Worm (Caenorhabditis elegans) whole organism, late embryonic: ENCODE data around the gene srd-7.
A peak's percentile ranks its signal among the peaks of the same experiment; 100 is the strongest.

Experiments used
- C38D4.7 ChIP-seq: fragments of 200-800 bp; sonication (Bioruptor generic); optimal IDR thresholded peaks from 2 replicates; lab custom pipeline; 2018; ENCODE audit warnings: mild to moderate bottlenecking, missing genetic modification characterization, moderate library complexity, missing compliant biosample characterization
- K09A11.1 ChIP-seq: sonication (generic microtip); optimal IDR thresholded peaks from 2 replicates; lab custom pipeline; 2017; ENCODE audit warnings: antibody characterized with exemption, mild to moderate bottlenecking, missing genetic modification characterization, missing compliant biosample characterization; ENCODE audit not compliant: insufficient read depth
- T23F11.4 ChIP-seq: fragments of 200-800 bp; sonication (Bioruptor generic); optimal IDR thresholded peaks from 2 replicates; lab custom pipeline; 2018; ENCODE audit warnings: mild to moderate bottlenecking, missing genetic modification characterization, missing compliant biosample characterization
- ama-1 ChIP-seq: fragments of 150-350 bp; optimal IDR thresholded peaks from 2 replicates; lab custom pipeline; 2014
- ceh-18 ChIP-seq: sonication (generic microtip); optimal IDR thresholded peaks from 2 replicates; lab custom pipeline; 2016; ENCODE audit warnings: missing genetic modification characterization, missing compliant biosample characterization
- ceh-2 ChIP-seq: sonication (generic microtip); optimal IDR thresholded peaks from 2 replicates; lab custom pipeline; 2016; ENCODE audit warnings: missing genotype, missing genetic modification characterization, missing compliant biosample characterization
- ceh-22 ChIP-seq: sonication (generic microtip); optimal IDR thresholded peaks from 2 replicates; lab custom pipeline; 2017; ENCODE audit warnings: missing biosample characterization, missing genetic modification characterization
- ceh-30 ChIP-seq: fragments of 150-350 bp; optimal IDR thresholded peaks from 2 replicates; lab custom pipeline; 2014; ENCODE audit warnings: missing biosample characterization, missing genetic modification characterization
- ceh-31 ChIP-seq: sonication (generic microtip); optimal IDR thresholded peaks from 2 replicates; lab custom pipeline; 2016; ENCODE audit warnings: missing genetic modification characterization, missing compliant biosample characterization
- ceh-45 ChIP-seq: fragments of 200-800 bp; sonication (Bioruptor generic); IDR thresholded peaks from 2 replicates; pipeline ENCODE4 v1.3.6; 2022; ENCODE audit warnings: missing genetic modification reagents, missing genetic modification characterization, missing compliant biosample characterization
- ceh-48 ChIP-seq: sonication (generic microtip); optimal IDR thresholded peaks from 2 replicates; lab custom pipeline; 2016; ENCODE audit warnings: missing genetic modification characterization, inconsistent platforms, missing compliant biosample characterization
- ceh-9 ChIP-seq: sonication (generic microtip); optimal IDR thresholded peaks from 2 replicates; lab custom pipeline; 2016; ENCODE audit warnings: mild to moderate bottlenecking, missing genetic modification characterization, inconsistent platforms, missing compliant biosample characterization
- che-1 ChIP-seq: sonication (generic microtip); optimal IDR thresholded peaks from 2 replicates; lab custom pipeline; 2016; ENCODE audit warnings: mild to moderate bottlenecking, missing genetic modification characterization, missing compliant biosample characterization
- dmd-4 ChIP-seq: sonication (generic microtip); optimal IDR thresholded peaks from 2 replicates; lab custom pipeline; 2016; ENCODE audit warnings: borderline replicate concordance, missing genetic modification characterization, missing compliant biosample characterization
- dve-1 ChIP-seq: sonication (generic microtip); optimal IDR thresholded peaks from 2 replicates; lab custom pipeline; 2017; ENCODE audit warnings: antibody characterized with exemption, mild to moderate bottlenecking, missing genetic modification characterization, missing compliant biosample characterization
- elt-2 ChIP-seq: sonication (generic microtip); optimal IDR thresholded peaks from 2 replicates; lab custom pipeline; 2016; ENCODE audit warnings: missing genetic modification reagents, missing genetic modification characterization, missing compliant biosample characterization
- elt-4 ChIP-seq: sonication (generic microtip); optimal IDR thresholded peaks from 2 replicates; lab custom pipeline; 2016; ENCODE audit warnings: missing genetic modification characterization, missing compliant biosample characterization
- ets-4 ChIP-seq: sonication (generic microtip); optimal IDR thresholded peaks from 2 replicates; lab custom pipeline; 2016; ENCODE audit warnings: missing genetic modification characterization, missing compliant biosample characterization
- eyg-1 ChIP-seq: sonication (generic microtip); optimal IDR thresholded peaks from 2 replicates; lab custom pipeline; 2016; ENCODE audit warnings: missing genotype, missing genetic modification characterization, missing compliant biosample characterization
- fax-1 ChIP-seq: sonication (generic microtip); optimal IDR thresholded peaks from 2 replicates; lab custom pipeline; 2016; ENCODE audit warnings: missing genotype, missing genetic modification characterization, missing compliant biosample characterization
- fkh-6 ChIP-seq: sonication (generic microtip); optimal IDR thresholded peaks from 2 replicates; lab custom pipeline; 2016; ENCODE audit warnings: missing genetic modification characterization, missing compliant biosample characterization
- hlh-13 ChIP-seq: fragments of 200-800 bp; sonication (Bioruptor generic); optimal IDR thresholded peaks from 2 replicates; lab custom pipeline; 2018; ENCODE audit warnings: mild to moderate bottlenecking, missing genetic modification characterization, missing compliant biosample characterization
- hlh-15 ChIP-seq: sonication (generic microtip); optimal IDR thresholded peaks from 2 replicates; lab custom pipeline; 2016; ENCODE audit warnings: missing genetic modification characterization, missing compliant biosample characterization
- hlh-30 ChIP-seq: sonication (generic microtip); optimal IDR thresholded peaks from 2 replicates; lab custom pipeline; 2017; ENCODE audit warnings: antibody characterized with exemption, missing genetic modification characterization, missing compliant biosample characterization; ENCODE audit not compliant: insufficient read depth
- hlh-8 ChIP-seq: sonication (generic microtip); optimal IDR thresholded peaks from 2 replicates; lab custom pipeline; 2016; ENCODE audit warnings: missing genotype, missing genetic modification characterization, missing compliant biosample characterization
- lin-11 ChIP-seq: fragments of 200-800 bp; sonication (Bioruptor generic); optimal IDR thresholded peaks from 2 replicates; lab custom pipeline; 2018; ENCODE audit warnings: mild to moderate bottlenecking, missing genetic modification characterization, missing compliant biosample characterization
- madf-2 ChIP-seq: sonication (generic microtip); optimal IDR thresholded peaks from 2 replicates; lab custom pipeline; 2017; ENCODE audit warnings: missing genetic modification characterization, missing compliant biosample characterization
- mec-3 ChIP-seq: sonication (generic microtip); optimal IDR thresholded peaks from 2 replicates; lab custom pipeline; 2016; ENCODE audit warnings: borderline replicate concordance, missing genetic modification characterization, missing compliant biosample characterization
- nhr-11 ChIP-seq: fragments of 150-350 bp; optimal IDR thresholded peaks from 2 replicates; lab custom pipeline; 2014; ENCODE audit warnings: missing biosample characterization, missing genetic modification characterization
- npax-4 ChIP-seq: sonication (generic microtip); optimal IDR thresholded peaks from 2 replicates; lab custom pipeline; 2016; ENCODE audit warnings: missing genetic modification characterization, missing compliant biosample characterization
- odd-2 ChIP-seq: sonication (generic microtip); optimal IDR thresholded peaks from 2 replicates; lab custom pipeline; 2017; ENCODE audit warnings: antibody characterized with exemption, mild to moderate bottlenecking, missing genetic modification characterization, missing compliant biosample characterization
- pag-3 ChIP-seq: sonication (generic microtip); optimal IDR thresholded peaks from 2 replicates; lab custom pipeline; 2016; ENCODE audit warnings: missing compliant biosample characterization, missing genetic modification characterization, borderline replicate concordance
- pat-9 ChIP-seq: fragments of 200-800 bp; sonication (Bioruptor generic); optimal IDR thresholded peaks from 2 replicates; lab custom pipeline; 2018; ENCODE audit warnings: mild to moderate bottlenecking, missing genetic modification characterization, moderate library complexity, missing compliant biosample characterization
- pha-2 ChIP-seq: sonication (generic microtip); optimal IDR thresholded peaks from 2 replicates; lab custom pipeline; 2017; ENCODE audit warnings: mild to moderate bottlenecking, missing genetic modification characterization, missing compliant biosample characterization
- pha-4 ChIP-seq: fragments of 150-350 bp; optimal IDR thresholded peaks from 2 replicates; lab custom pipeline; 2018; ENCODE audit warnings: missing biosample characterization, missing genetic modification reagents, missing genetic modification characterization
- pros-1 ChIP-seq: fragments of 150-350 bp; optimal IDR thresholded peaks from 2 replicates; lab custom pipeline; 2014; ENCODE audit warnings: missing biosample characterization, missing genetic modification reagents, missing genetic modification characterization
- ref-2 ChIP-seq: sonication (generic microtip); optimal IDR thresholded peaks from 2 replicates; lab custom pipeline; 2016; ENCODE audit warnings: missing genetic modification characterization, missing compliant biosample characterization
- rnt-1 ChIP-seq: sonication (generic microtip); optimal IDR thresholded peaks from 2 replicates; lab custom pipeline; 2016; ENCODE audit warnings: missing genetic modification characterization, missing compliant biosample characterization
- sdc-2 ChIP-seq: sonication (generic microtip); optimal IDR thresholded peaks from 2 replicates; lab custom pipeline; 2016; ENCODE audit warnings: missing genotype, missing genetic modification characterization, missing compliant biosample characterization
- sox-2 ChIP-seq: fragments of 200-800 bp; sonication (Bioruptor generic); IDR thresholded peaks from 2 replicates; pipeline ENCODE4 v1.3.6; 2022; ENCODE audit warnings: missing genetic modification reagents, missing genetic modification characterization, missing compliant biosample characterization
- sox-4 ChIP-seq: sonication (generic microtip); optimal IDR thresholded peaks from 2 replicates; lab custom pipeline; 2017; ENCODE audit warnings: mild to moderate bottlenecking, missing genetic modification characterization, inconsistent platforms, missing compliant biosample characterization
- syd-9 ChIP-seq: sonication (generic microtip); optimal IDR thresholded peaks from 2 replicates; lab custom pipeline; 2016; ENCODE audit warnings: mild to moderate bottlenecking, missing genetic modification characterization, moderate library complexity, missing compliant biosample characterization
- tbx-2 ChIP-seq: sonication (generic microtip); optimal IDR thresholded peaks from 2 replicates; lab custom pipeline; 2016; ENCODE audit warnings: missing genetic modification characterization, missing compliant biosample characterization
- tbx-7 ChIP-seq: sonication (generic microtip); optimal IDR thresholded peaks from 2 replicates; lab custom pipeline; 2016; ENCODE audit warnings: missing genotype, missing genetic modification characterization, missing compliant biosample characterization
- unc-3 ChIP-seq, 2 experiments: fragments of 200-800 bp in 1 of 2; sonication (Bioruptor generic) in 1 of 2; sonication (generic microtip) in 1 of 2; conservative IDR thresholded peaks in 1 of 2; optimal IDR thresholded peaks in 1 of 2; 2 replicates each; pipeline versions ENCODE4 v1.3.6 to Lab custom; 2016 to 2022; ENCODE audit warnings: missing compliant biosample characterization in 2 of 2, missing genetic modification characterization in 2 of 2, missing genetic modification reagents in 1 of 2
- unc-42 ChIP-seq: sonication (generic microtip); optimal IDR thresholded peaks from 2 replicates; lab custom pipeline; 2016; ENCODE audit warnings: missing genotype, missing genetic modification characterization, missing compliant biosample characterization
- unc-55 ChIP-seq: sonication (generic microtip); optimal IDR thresholded peaks from 2 replicates; lab custom pipeline; 2017; ENCODE audit warnings: missing biosample characterization, missing genetic modification reagents, missing genetic modification characterization
- unc-86 ChIP-seq: sonication (generic microtip); optimal IDR thresholded peaks from 2 replicates; lab custom pipeline; 2016; ENCODE audit warnings: missing genetic modification characterization, missing compliant biosample characterization
- zip-5 ChIP-seq: sonication (generic microtip); optimal IDR thresholded peaks from 2 replicates; lab custom pipeline; 2016; ENCODE audit warnings: missing genetic modification characterization, missing compliant biosample characterization

The srd-7 gene

ce11 chrIV:10819049-10819448 lies 32.4 kb upstream of the srd-7 start:
- TF ChIP-seq fax-1 (tag; lab: Kevin White, UChicago) (no peak), tbx-2 (no peak), hlh-15 (no peak), pag-3 (tag; lab: Kevin White, UChicago) (no peak), sox-4 (tag; lab: Kevin White, UChicago) (no peak), dmd-4 (no peak), ref-2 (no peak), pat-9 (tag; lab: Kevin White, UChicago) (no peak), T23F11.4 (GFP tag; lab: Kevin White, UChicago) (no peak), unc-55 (GFP tag; lab: Kevin White, UChicago) (no peak), ceh-48 (tag; lab: Kevin White, UChicago) (no peak), che-1 (tag; lab: Kevin White, UChicago) (no peak), nhr-11 (no peak), fkh-6 (tag; lab: Kevin White, UChicago) (no peak), rnt-1 (tag; lab: Kevin White, UChicago) (no peak), ceh-31 (tag; lab: Kevin White, UChicago) (no peak), ceh-2 (tag; lab: Kevin White, UChicago) (no peak), ceh-30 (tag; lab: Kevin White, UChicago) (no peak), unc-3 (GFP tag; conservative IDR thresholded peaks at IDR 0.05; lab: Robert Waterston, UW) (no peak), unc-3 (tag; optimal IDR thresholded peaks at IDR 0.05; lab: Kevin White, UChicago) (no peak), npax-4 (tag; lab: Kevin White, UChicago) (no peak)

ce11 chrIV:10817030-10817429 lies 30.4 kb upstream of the srd-7 start:
- TF ChIP-seq pat-9 (tag; lab: Kevin White, UChicago) (no peak), hlh-8 (no peak), odd-2 (tag; lab: Kevin White, UChicago) (no peak), che-1 (tag; lab: Kevin White, UChicago) (no peak), ref-2 (peak; percentile 68), elt-2 (tag; lab: Kevin White, UChicago) (peak; percentile 36), hlh-15 (no peak), sox-2 (no peak), ceh-48 (tag; lab: Kevin White, UChicago) (no peak), pha-2 (tag; lab: Kevin White, UChicago) (no peak), zip-5 (no peak), fax-1 (tag; lab: Kevin White, UChicago) (no peak), ceh-31 (tag; lab: Kevin White, UChicago) (peak; percentile 56), ceh-45 (GFP tag; lab: Robert Waterston, UW) (no peak), hlh-30 (tag; lab: Kevin White, UChicago) (peak; percentile 58), rnt-1 (tag; lab: Kevin White, UChicago) (peak; percentile 47), sox-4 (tag; lab: Kevin White, UChicago) (no peak), tbx-2 (peak; percentile 77), hlh-13 (GFP tag; lab: Kevin White, UChicago) (no peak), C38D4.7 (GFP tag; lab: Kevin White, UChicago) (peak; percentile 17), eyg-1 (no peak), pha-4 (tag; lab: Kevin White, UChicago) (no peak), unc-86 (tag; lab: Kevin White, UChicago) (no peak), lin-11 (no peak), elt-4 (tag; lab: Kevin White, UChicago) (no peak), K09A11.1 (tag; lab: Kevin White, UChicago) (no peak), ceh-9 (no peak), ceh-2 (tag; lab: Kevin White, UChicago) (peak; percentile 71), mec-3 (tag; lab: Kevin White, UChicago) (no peak), pros-1 (tag; lab: Kevin White, UChicago) (peak; percentile 65), pag-3 (tag; lab: Kevin White, UChicago) (no peak), unc-42 (no peak), dmd-4 (no peak), syd-9 (tag; lab: Kevin White, UChicago) (no peak), dve-1 (tag; lab: Kevin White, UChicago) (no peak), ceh-18 (tag; lab: Kevin White, UChicago) (no peak), ets-4 (tag; lab: Kevin White, UChicago) (no peak), ceh-22 (no peak), sdc-2 (tag; lab: Kevin White, UChicago) (peak; percentile 38), madf-2 (tag; lab: Kevin White, UChicago) (no peak), tbx-7 (tag; lab: Kevin White, UChicago) (peak; percentile 1), ama-1 (lab: Kevin White, UChicago) (no peak)
